Worm (Caenorhabditis elegans) whole organism, L1 larva: ENCODE data around the gene T08E11.1.

Source experiments
- C04F5.9 ChIP-seq: sonication (generic microtip); optimal IDR thresholded peaks from 2 replicates; lab custom pipeline; 2016; ENCODE audit warnings: missing genetic modification characterization, missing compliant biosample characterization
- C16A3.4 ChIP-seq: fragments of 150-350 bp; optimal IDR thresholded peaks from 2 replicates; lab custom pipeline; 2014; ENCODE audit warnings: missing biosample characterization, missing genetic modification characterization
- C34B4.2 ChIP-seq: sonication (generic microtip); optimal IDR thresholded peaks from 2 replicates; lab custom pipeline; 2017; ENCODE audit warnings: mild to moderate bottlenecking, missing genetic modification characterization, missing compliant biosample characterization
- F16B12.6 ChIP-seq: fragments of 150-350 bp; optimal IDR thresholded peaks from 2 replicates; lab custom pipeline; 2014; ENCODE audit warnings: missing biosample characterization, missing genetic modification characterization
- Y116A8C.19 ChIP-seq: sonication (generic microtip); optimal IDR thresholded peaks from 2 replicates; lab custom pipeline; 2016; ENCODE audit warnings: missing compliant biosample characterization, missing genetic modification characterization, borderline replicate concordance
- aha-1 ChIP-seq: fragments of 150-350 bp; optimal IDR thresholded peaks from 2 replicates; lab custom pipeline; 2014; ENCODE audit warnings: missing biosample characterization, missing genetic modification characterization
- aly-2 ChIP-seq: fragments of 150-350 bp; optimal IDR thresholded peaks from 2 replicates; lab custom pipeline; 2014; ENCODE audit warnings: missing biosample characterization, missing genetic modification characterization
- ama-1 ChIP-seq: fragments of 150-350 bp; optimal IDR thresholded peaks from 2 replicates; lab custom pipeline; 2014
- blmp-1 ChIP-seq: fragments of 150-350 bp; optimal IDR thresholded peaks from 2 replicates; lab custom pipeline; 2014; ENCODE audit warnings: missing biosample characterization, missing genetic modification characterization
- ceh-63 ChIP-seq: fragments of 200-800 bp; sonication (Bioruptor generic); optimal IDR thresholded peaks from 2 replicates; lab custom pipeline; 2018; ENCODE audit warnings: mild to moderate bottlenecking, missing genetic modification characterization, missing compliant biosample characterization
- ceh-8 ChIP-seq: fragments of 200-800 bp; sonication (Bioruptor generic); optimal IDR thresholded peaks from 2 replicates; lab custom pipeline; 2018; ENCODE audit warnings: mild to moderate bottlenecking, missing genetic modification characterization, moderate library complexity, missing compliant biosample characterization
- ceh-90 ChIP-seq: sonication (generic microtip); optimal IDR thresholded peaks from 2 replicates; lab custom pipeline; 2016; ENCODE audit warnings: missing genetic modification characterization, missing compliant biosample characterization
- ces-1 ChIP-seq: fragments of 150-350 bp; optimal IDR thresholded peaks from 2 replicates; lab custom pipeline; 2014; ENCODE audit warnings: missing biosample characterization, missing genetic modification reagents, missing genetic modification characterization
- dpl-1 ChIP-seq, 3 experiments: fragments of 150-350 bp in 2 of 3; sonication (generic microtip) in 1 of 3; optimal IDR thresholded peaks; 2 replicates each; lab custom pipeline; 2014 to 2017; ENCODE audit warnings: missing biosample characterization in 3 of 3, missing genetic modification characterization in 3 of 3, missing genetic modification reagents in 3 of 3
- egl-13 ChIP-seq: sonication (generic microtip); optimal IDR thresholded peaks from 2 replicates; lab custom pipeline; 2016; ENCODE audit warnings: missing genotype, missing genetic modification reagents, missing genetic modification characterization, missing compliant biosample characterization
- egl-27 ChIP-seq, 2 experiments: fragments of 150-350 bp in 1 of 2; sonication (generic microtip); optimal IDR thresholded peaks; 3 replicates each; lab custom pipeline; 2017 to 2018; ENCODE audit warnings: missing biosample characterization in 2 of 2, missing genetic modification characterization in 2 of 2, missing genetic modification reagents in 2 of 2
- ets-5 ChIP-seq: fragments of 200-800 bp; sonication (Bioruptor generic); IDR thresholded peaks from 2 replicates; pipeline ENCODE4 v1.3.6; 2022; ENCODE audit warnings: missing genetic modification characterization, missing compliant biosample characterization
- fkh-10 ChIP-seq: sonication (generic microtip); optimal IDR thresholded peaks from 2 replicates; lab custom pipeline; 2017; ENCODE audit warnings: missing biosample characterization, missing genetic modification reagents, missing genetic modification characterization
- fkh-4 ChIP-seq: sonication (generic microtip); optimal IDR thresholded peaks from 2 replicates; lab custom pipeline; 2016; ENCODE audit warnings: missing compliant biosample characterization, missing genetic modification characterization, borderline replicate concordance
- fkh-8 ChIP-seq: sonication (generic microtip); optimal IDR thresholded peaks from 2 replicates; lab custom pipeline; 2016; ENCODE audit warnings: mild to moderate bottlenecking, missing genetic modification characterization, missing compliant biosample characterization
- hlh-17 ChIP-seq: fragments of 200-800 bp; sonication (Bioruptor generic); optimal IDR thresholded peaks from 2 replicates; lab custom pipeline; 2018; ENCODE audit warnings: missing genetic modification characterization, mild to moderate bottlenecking, missing compliant biosample characterization, moderate library complexity, borderline replicate concordance
- hpl-2 ChIP-seq: fragments of 150-350 bp; optimal IDR thresholded peaks from 2 replicates; lab custom pipeline; 2014; ENCODE audit warnings: missing biosample characterization, missing genetic modification reagents, missing genetic modification characterization
- isw-1 ChIP-seq: fragments of 200-800 bp; sonication (Bioruptor generic); IDR thresholded peaks from 2 replicates; pipeline ENCODE4 v1.3.6; 2022; ENCODE audit warnings: missing genetic modification characterization, missing compliant biosample characterization
- jun-1 ChIP-seq: fragments of 150-350 bp; optimal IDR thresholded peaks from 2 replicates; lab custom pipeline; 2014; ENCODE audit warnings: missing biosample characterization, missing genetic modification reagents, missing genetic modification characterization
- lin-13 ChIP-seq: fragments of 150-350 bp; optimal IDR thresholded peaks from 2 replicates; lab custom pipeline; 2014; ENCODE audit warnings: missing biosample characterization, missing genetic modification reagents, missing genetic modification characterization
- lin-14 ChIP-seq: fragments of 200-800 bp; sonication (Bioruptor generic); optimal IDR thresholded peaks from 2 replicates; lab custom pipeline; 2018; ENCODE audit warnings: mild to moderate bottlenecking, missing genetic modification characterization, moderate library complexity, missing compliant biosample characterization
- lin-39 ChIP-seq: fragments of 150-350 bp; optimal IDR thresholded peaks from 2 replicates; lab custom pipeline; 2014; ENCODE audit warnings: missing biosample characterization, missing genetic modification reagents, missing genetic modification characterization
- lir-3 ChIP-seq: sonication (generic microtip); optimal IDR thresholded peaks from 2 replicates; lab custom pipeline; 2016; ENCODE audit warnings: mild to moderate bottlenecking, missing genetic modification characterization, moderate library complexity, missing compliant biosample characterization; ENCODE audit not compliant: poor library complexity
- mef-2 ChIP-seq: fragments of 150-350 bp; optimal IDR thresholded peaks from 2 replicates; lab custom pipeline; 2014; ENCODE audit warnings: missing biosample characterization, missing genetic modification characterization
- nhr-11 ChIP-seq: fragments of 150-350 bp; optimal IDR thresholded peaks from 2 replicates; lab custom pipeline; 2014; ENCODE audit warnings: missing biosample characterization, missing genetic modification characterization
- nhr-12 ChIP-seq: sonication (generic microtip); optimal IDR thresholded peaks from 2 replicates; lab custom pipeline; 2017; ENCODE audit warnings: missing biosample characterization, missing genetic modification characterization
- nhr-19 ChIP-seq: fragments of 200-800 bp; sonication (Bioruptor generic); conservative IDR thresholded peaks from 2 replicates; pipeline ENCODE4 v1.3.6; 2022; ENCODE audit warnings: missing genetic modification characterization, missing compliant biosample characterization
- nhr-20 ChIP-seq: sonication (generic microtip); optimal IDR thresholded peaks from 2 replicates; lab custom pipeline; 2016; ENCODE audit warnings: mild to moderate bottlenecking, missing genetic modification characterization, missing compliant biosample characterization
- nhr-237 ChIP-seq: fragments of 150-350 bp; optimal IDR thresholded peaks from 2 replicates; lab custom pipeline; 2014; ENCODE audit warnings: missing biosample characterization, missing genetic modification characterization
- nhr-28 ChIP-seq: fragments of 150-350 bp; optimal IDR thresholded peaks from 2 replicates; lab custom pipeline; 2014; ENCODE audit warnings: missing biosample characterization, missing genetic modification characterization
- nhr-47 ChIP-seq: sonication (generic microtip); optimal IDR thresholded peaks from 2 replicates; lab custom pipeline; 2016; ENCODE audit warnings: mild to moderate bottlenecking, missing genetic modification characterization, moderate library complexity, missing compliant biosample characterization
- nhr-71 ChIP-seq: sonication (generic microtip); optimal IDR thresholded peaks from 2 replicates; lab custom pipeline; 2016; ENCODE audit warnings: mild to moderate bottlenecking, missing genetic modification characterization, moderate library complexity, missing compliant biosample characterization
- nhr-76 ChIP-seq: sonication (generic microtip); optimal IDR thresholded peaks from 2 replicates; lab custom pipeline; 2017; ENCODE audit warnings: missing biosample characterization, missing genetic modification characterization
- nhr-90 ChIP-seq: sonication (generic microtip); optimal IDR thresholded peaks from 2 replicates; lab custom pipeline; 2016; ENCODE audit warnings: mild to moderate bottlenecking, missing genetic modification characterization, missing compliant biosample characterization; ENCODE audit not compliant: poor library complexity
- pax-3 ChIP-seq: fragments of 200-800 bp; sonication (Bioruptor generic); optimal IDR thresholded peaks from 2 replicates; lab custom pipeline; 2018; ENCODE audit warnings: mild to moderate bottlenecking, missing genetic modification characterization, moderate library complexity, missing compliant biosample characterization
- pqm-1 ChIP-seq: sonication (generic microtip); optimal IDR thresholded peaks from 3 replicates; lab custom pipeline; 2017; ENCODE audit warnings: missing biosample characterization, missing genetic modification characterization
- skn-1 ChIP-seq: fragments of 150-350 bp; optimal IDR thresholded peaks from 2 replicates; lab custom pipeline; 2014; ENCODE audit warnings: missing biosample characterization, missing genetic modification characterization
- snpc-4 ChIP-seq: fragments of 150-350 bp; optimal IDR thresholded peaks from 2 replicates; lab custom pipeline; 2014; ENCODE audit warnings: missing biosample characterization, missing genetic modification characterization
- sox-4 ChIP-seq: sonication (generic microtip); optimal IDR thresholded peaks from 2 replicates; lab custom pipeline; 2016; ENCODE audit warnings: missing genetic modification characterization, missing compliant biosample characterization
- sptf-1 ChIP-seq: fragments of 150-350 bp; optimal IDR thresholded peaks from 2 replicates; lab custom pipeline; 2014; ENCODE audit warnings: missing biosample characterization, missing genetic modification characterization
- sup-37 ChIP-seq: fragments of 200-800 bp; sonication (Bioruptor generic); optimal IDR thresholded peaks from 2 replicates; lab custom pipeline; 2018; ENCODE audit warnings: mild to moderate bottlenecking, missing genetic modification characterization, missing compliant biosample characterization
- tlp-1 ChIP-seq: fragments of 150-350 bp; optimal IDR thresholded peaks from 2 replicates; lab custom pipeline; 2014; ENCODE audit warnings: missing biosample characterization, missing genetic modification characterization
- unc-130 ChIP-seq: fragments of 150-350 bp; optimal IDR thresholded peaks from 2 replicates; lab custom pipeline; 2017; ENCODE audit warnings: missing biosample characterization, missing genetic modification characterization, inconsistent platforms
- unc-62 ChIP-seq: fragments of 150-350 bp; optimal IDR thresholded peaks from 2 replicates; lab custom pipeline; 2014; ENCODE audit warnings: missing biosample characterization, missing genetic modification reagents, missing genetic modification characterization
- unc-86 ChIP-seq: sonication (generic microtip); optimal IDR thresholded peaks from 2 replicates; lab custom pipeline; 2016; ENCODE audit warnings: missing genetic modification characterization, missing compliant biosample characterization
- vab-15 ChIP-seq: sonication (generic microtip); optimal IDR thresholded peaks from 2 replicates; lab custom pipeline; 2017; ENCODE audit warnings: missing genotype, mild to moderate bottlenecking, missing genetic modification characterization, missing compliant biosample characterization
- xbp-1 ChIP-seq: sonication (generic microtip); optimal IDR thresholded peaks from 2 replicates; lab custom pipeline; 2016; ENCODE audit warnings: missing genetic modification characterization, missing compliant biosample characterization
- ztf-11 ChIP-seq, 2 experiments: sonication (generic microtip); optimal IDR thresholded peaks; 2 replicates each; lab custom pipeline; 2016 to 2017; ENCODE audit warnings: missing genetic modification characterization in 2 of 2, missing biosample characterization in 1 of 2, missing compliant biosample characterization in 1 of 2

The T08E11.1 gene

ce11 chrII:1819944-1820570, 16.2 kb upstream of the T08E11.1 start, which contains the start of gene fbxc-19 (continued):
- no peak for TF ChIP-seq ztf-11 (tag; optimal IDR thresholded peaks at IDR 0.05; lab: Kevin White, UChicago)
- peak; percentile 81 for TF ChIP-seq tlp-1
- TF ChIP-seq fkh-4 = no peak
- TF ChIP-seq lin-13 (GFP tag; lab: Kevin White, UChicago) = peak; percentile 40
- no peak for TF ChIP-seq vab-15 (tag; lab: Kevin White, UChicago)
- TF ChIP-seq fkh-8 (tag; lab: Kevin White, UChicago) = no peak
- peak; percentile 45 for TF ChIP-seq hpl-2 (GFP tag; lab: Kevin White, UChicago)
- peak; percentile 59 for TF ChIP-seq nhr-47 (tag; lab: Kevin White, UChicago)
- TF ChIP-seq egl-13 (tag; lab: Kevin White, UChicago) = no peak
- TF ChIP-seq nhr-11 = peak; percentile 63
- TF ChIP-seq nhr-76 (tag; lab: Kevin White, UChicago) = no peak
- peak; percentile 53 for TF ChIP-seq nhr-90
- no peak for TF ChIP-seq ces-1 (GFP tag; lab: Kevin White, UChicago)
- no peak for TF ChIP-seq unc-62 (GFP tag; lab: Kevin White, UChicago)
- TF ChIP-seq nhr-19 (GFP tag; lab: Robert Waterston, UW) = peak; percentile 37
- TF ChIP-seq nhr-71 (tag; lab: Kevin White, UChicago) = peak; percentile 72
- TF ChIP-seq nhr-20 = peak; percentile 60
- peak; percentile 34 for TF ChIP-seq C16A3.4 (tag; lab: Kevin White, UChicago)
- TF ChIP-seq egl-27 (tag; optimal IDR thresholded peaks at IDR 0.05; lab: Kevin White, UChicago) = no peak
- no peak for TF ChIP-seq ceh-63
- TF ChIP-seq snpc-4 (tag; lab: Kevin White, UChicago) = peak; percentile 45
- peak; percentile 64 for TF ChIP-seq nhr-237
- no peak for TF ChIP-seq sox-4 (tag; lab: Kevin White, UChicago)
- TF ChIP-seq jun-1 (tag; lab: Kevin White, UChicago) = peak; percentile 75
- TF ChIP-seq nhr-28 (tag; lab: Kevin White, UChicago) = no peak
- no peak for TF ChIP-seq C04F5.9 (tag; lab: Kevin White, UChicago)
- peak; percentile 22 for TF ChIP-seq F16B12.6 (tag; lab: Kevin White, UChicago)
- no peak for TF ChIP-seq fkh-10 (GFP tag; lab: Kevin White, UChicago)
- TF ChIP-seq nhr-12 (tag; lab: Kevin White, UChicago) = no peak
- TF ChIP-seq lin-39 (tag; lab: Kevin White, UChicago) = no peak
- peak; percentile 95 for TF ChIP-seq pqm-1 (tag; lab: Kevin White, UChicago)
- TF ChIP-seq unc-130 (tag; lab: Kevin White, UChicago) = no peak
- TF ChIP-seq ets-5 (GFP tag; lab: Robert Waterston, UW) = no peak
- TF ChIP-seq blmp-1 (tag; lab: Kevin White, UChicago) = peak; percentile 35
- no peak for TF ChIP-seq ceh-90 (tag; lab: Kevin White, UChicago)
- no peak for TF ChIP-seq aha-1 (tag; lab: Kevin White, UChicago)
- TF ChIP-seq pax-3 = no peak
- no peak for TF ChIP-seq Y116A8C.19 (tag; lab: Kevin White, UChicago)
- TF ChIP-seq sptf-1 (tag; lab: Kevin White, UChicago) = no peak
- TF ChIP-seq mef-2 (tag; lab: Kevin White, UChicago) = no peak
- TF ChIP-seq xbp-1 = peak; percentile 3
- peak; percentile 38 for TF ChIP-seq lir-3
- TF ChIP-seq hlh-17 = no peak
- no peak for TF ChIP-seq ceh-8
- TF ChIP-seq lin-14 = peak; percentile 73
- no peak for TF ChIP-seq C34B4.2 (tag; lab: Kevin White, UChicago)
- TF ChIP-seq skn-1 (tag; lab: Kevin White, UChicago) = peak; percentile 91
- TF ChIP-seq dpl-1 (GFP tag; optimal IDR thresholded peaks at IDR 0.05; lab: Kevin White, UChicago) = peak; percentile 56 to 61 (median 61)
- no peak for TF ChIP-seq sup-37 (GFP tag; lab: Kevin White, UChicago)
- TF ChIP-seq ama-1 = no peak
- TF ChIP-seq aly-2 (tag; lab: Kevin White, UChicago) = no peak
- no peak for TF ChIP-seq isw-1
- no peak for TF ChIP-seq unc-86 (tag; lab: Kevin White, UChicago)
